Fruit fly (Drosophila melanogaster): ENCODE measurements around the gene Ufl1.

The Ufl1 gene

DNA sequence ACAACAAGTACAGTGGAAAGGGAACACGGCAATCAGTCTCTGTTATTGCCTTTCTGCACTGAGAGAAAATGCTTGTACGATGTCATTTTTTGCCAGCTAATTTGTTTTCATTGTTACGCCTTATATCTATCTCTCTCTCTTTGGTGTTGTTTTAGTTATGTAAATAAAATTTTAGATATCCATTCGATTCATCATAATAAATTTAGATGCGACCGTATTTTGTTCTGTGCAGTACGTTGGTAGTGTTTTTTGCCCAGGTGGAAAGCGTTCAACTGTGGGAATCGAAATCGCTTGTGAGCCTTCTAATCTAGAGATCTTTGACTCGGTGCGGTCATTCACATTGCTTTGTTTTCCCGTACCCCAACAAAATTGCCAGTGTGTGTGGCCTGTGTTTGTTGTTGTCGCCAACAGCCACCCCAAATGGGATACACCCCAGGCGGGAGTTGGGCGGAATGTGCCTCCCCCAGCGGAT lies 1.5 kb upstream of the Ufl1 start (continued):
- TF ChIP-seq Hr38 (GFP tag; optimal IDR thresholded peaks at IDR 0.05), result no peak
- TF ChIP-seq Eip75B (GFP tag; optimal IDR thresholded peaks at IDR 0.05), result peak; percentile 95
- peak; percentile 90 for TF ChIP-seq CG11762 (GFP tag; optimal IDR thresholded peaks at IDR 0.05; ENCODE audit: insufficient read depth)
- peak; percentile 91 for TF ChIP-seq Ets96B (tag; optimal IDR thresholded peaks at IDR 0.05)
- peak; percentile 73 for TF ChIP-seq CG9139 (GFP tag; optimal IDR thresholded peaks at IDR 0.05)
- TF ChIP-seq Ets21C (GFP tag; optimal IDR thresholded peaks at IDR 0.05), result peak; percentile 91
- TF ChIP-seq net (GFP tag; optimal IDR thresholded peaks at IDR 0.05), result peak; percentile 89
- TF ChIP-seq CG3919 (GFP tag; optimal IDR thresholded peaks at IDR 0.05), result peak; percentile 95
- TF ChIP-seq fd59A (GFP tag; optimal IDR thresholded peaks at IDR 0.05), result peak; percentile 87
- TF ChIP-seq svp (GFP tag), result peak; percentile 99
- TF ChIP-seq CG10669 (GFP tag; optimal IDR thresholded peaks at IDR 0.05), result peak; percentile 91
- TF ChIP-seq salr (GFP tag; optimal IDR thresholded peaks at IDR 0.05), result peak; percentile 83 to 86
- peak; percentile 82 for TF ChIP-seq CG1621 (tag; optimal IDR thresholded peaks at IDR 0.05)
- TF ChIP-seq CG6276 (GFP tag; optimal IDR thresholded peaks at IDR 0.05), result no peak
- TF ChIP-seq Hr4 (GFP tag; optimal IDR thresholded peaks at IDR 0.05), result peak; percentile 93
- peak; percentile 89 for TF ChIP-seq CG8319 (GFP tag; optimal IDR thresholded peaks at IDR 0.05)
- TF ChIP-seq Smox (GFP tag; optimal IDR thresholded peaks at IDR 0.05), result peak; percentile 96
- TF ChIP-seq CG6163 (GFP tag; IDR thresholded peaks at IDR 0.05), result no peak
- TF ChIP-seq fd85E (GFP tag; optimal IDR thresholded peaks at IDR 0.05), result peak; percentile 84
- TF ChIP-seq CG16779 (tag; optimal IDR thresholded peaks at IDR 0.05), result peak; percentile 80
- peak; percentile 99 for TF ChIP-seq Eip78C (GFP tag)
- peak; percentile 85 for TF ChIP-seq CG4318 (GFP tag; optimal IDR thresholded peaks at IDR 0.05)
- TF ChIP-seq vri (GFP tag; optimal IDR thresholded peaks at IDR 0.05), result peak; percentile 95
- TF ChIP-seq Sox102F (GFP tag; optimal IDR thresholded peaks at IDR 0.05), result peak; percentile 97
- TF ChIP-seq acj6 (GFP tag; optimal IDR thresholded peaks at IDR 0.05), result peak; percentile 95
- TF ChIP-seq esn (GFP tag; optimal IDR thresholded peaks at IDR 0.05), result peak; percentile 97
- TF ChIP-seq dac (GFP tag; optimal IDR thresholded peaks at IDR 0.05), result peak; percentile 74

DNA sequence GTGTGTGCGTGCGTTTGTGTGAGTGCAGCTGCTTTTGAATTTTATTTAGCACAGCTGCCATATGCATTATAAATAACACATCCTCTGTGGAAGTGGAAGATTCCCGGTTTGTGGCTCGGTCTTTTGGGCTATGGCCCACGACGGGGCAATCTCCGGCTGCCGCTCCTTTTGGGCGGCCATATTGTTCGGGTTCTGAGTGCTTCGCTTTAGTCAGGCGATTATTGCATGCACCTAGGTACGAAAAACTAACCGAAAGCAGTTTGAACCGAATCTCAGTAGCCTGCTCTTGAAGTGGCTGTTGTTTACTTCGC lies 818 bp upstream of the Ufl1 start:
- TF ChIP-seq Met (GFP tag; optimal IDR thresholded peaks at IDR 0.05) (no peak), Eip78C (GFP tag) (peak; percentile 17), dsx (GFP tag; optimal IDR thresholded peaks at IDR 0.05; ENCODE audit: poor library complexity, severe bottlenecking) (peak; percentile 4), Eip93F (GFP tag; optimal IDR thresholded peaks at IDR 0.05) (no peak), Hr39 (GFP tag; optimal IDR thresholded peaks at IDR 0.05) (no peak), CG7368 (GFP tag; optimal IDR thresholded peaks at IDR 0.05) (no peak)

DNA sequence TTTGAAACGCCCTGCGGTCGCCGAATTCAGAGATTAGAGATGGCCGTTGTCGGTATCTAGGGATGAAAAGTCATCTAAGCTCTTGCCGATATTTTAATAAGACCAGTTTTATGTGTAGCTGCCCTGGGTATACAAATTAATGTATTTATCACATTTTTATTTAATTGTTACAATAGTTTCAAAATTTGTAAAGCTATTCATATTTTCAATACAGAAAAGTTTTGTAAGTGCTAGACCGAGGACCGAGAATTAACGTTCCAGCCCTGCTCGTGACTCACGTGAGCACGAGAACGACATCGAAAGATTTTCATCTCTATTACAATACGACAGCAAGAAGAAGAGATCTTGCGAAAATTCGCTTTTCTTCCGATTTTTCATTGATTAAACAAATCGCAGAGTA lies 7.2 kb downstream of the Ufl1 start, which contains the start of the genes CG1105 and CG1965:
Gene CG1105, minus strand, starts transcription at position 45 of the 400 bp plus-strand sequence.
Gene CG1965, plus strand, starts transcription at position 310 of the 400 bp plus-strand sequence.
- TF ChIP-seq CG8632 (GFP tag; optimal IDR thresholded peaks at IDR 0.05), result no peak
- TF ChIP-seq CG8319 (GFP tag; optimal IDR thresholded peaks at IDR 0.05), result peak; percentile 69
- peak in 1 of 2 experiments; percentile 65 for TF ChIP-seq salr (GFP tag; optimal IDR thresholded peaks at IDR 0.05)
- peak; percentile 77 for TF ChIP-seq vri (GFP tag; optimal IDR thresholded peaks at IDR 0.05)
- no peak for TF ChIP-seq CG6854 (GFP tag; optimal IDR thresholded peaks at IDR 0.05)
- TF ChIP-seq Eip93F (GFP tag; optimal IDR thresholded peaks at IDR 0.05), result peak; percentile 75
- TF ChIP-seq fd59A (GFP tag; optimal IDR thresholded peaks at IDR 0.05), result peak; percentile 50
- peak; percentile 65; the same call in 2 of the 3 replicates for TF ChIP-seq CG8119 (GFP tag; IDR thresholded peaks at IDR 0.05)
- TF ChIP-seq Blimp-1 (GFP tag; optimal IDR thresholded peaks at IDR 0.05), result no peak
- no peak for TF ChIP-seq ss (GFP tag; optimal IDR thresholded peaks at IDR 0.05)
- TF ChIP-seq CG3032 (tag; optimal IDR thresholded peaks at IDR 0.05), result peak; percentile 88
- peak; percentile 70 for TF ChIP-seq CG10669 (GFP tag; optimal IDR thresholded peaks at IDR 0.05)
- peak; percentile 68 for TF ChIP-seq CG1621 (tag; optimal IDR thresholded peaks at IDR 0.05)
- TF ChIP-seq Ets96B (tag; optimal IDR thresholded peaks at IDR 0.05), result peak; percentile 81
- peak; percentile 73 for TF ChIP-seq Lpt (GFP tag; optimal IDR thresholded peaks at IDR 0.05)
- peak; percentile 86 for TF ChIP-seq Eip75B (GFP tag; optimal IDR thresholded peaks at IDR 0.05)
- peak; percentile 76 for TF ChIP-seq CG34406 (GFP tag; optimal IDR thresholded peaks at IDR 0.05)
- TF ChIP-seq Ets21C (GFP tag; optimal IDR thresholded peaks at IDR 0.05), result peak; percentile 92
- TF ChIP-seq CG15336 (GFP tag; IDR thresholded peaks at IDR 0.05), result peak; percentile 72
- peak; percentile 82 for TF ChIP-seq topi (GFP tag; optimal IDR thresholded peaks at IDR 0.05)
- TF ChIP-seq CG11762 (GFP tag; optimal IDR thresholded peaks at IDR 0.05; ENCODE audit: insufficient read depth), result peak; percentile 61
- peak; percentile 91 for TF ChIP-seq Sox14 (GFP tag; optimal IDR thresholded peaks at IDR 0.05)
- TF ChIP-seq CG16779 (tag; optimal IDR thresholded peaks at IDR 0.05), result no peak
- peak; percentile 61 for TF ChIP-seq dac (GFP tag; optimal IDR thresholded peaks at IDR 0.05)
- no peak for TF ChIP-seq CG9139 (GFP tag; optimal IDR thresholded peaks at IDR 0.05)
- TF ChIP-seq Smox (GFP tag; optimal IDR thresholded peaks at IDR 0.05), result peak; percentile 89
- TF ChIP-seq acj6 (GFP tag; optimal IDR thresholded peaks at IDR 0.05), result peak; percentile 89
- TF ChIP-seq CG11902 (GFP tag; optimal IDR thresholded peaks at IDR 0.05), result peak; percentile 89
- peak; percentile 94 for TF ChIP-seq Hr39 (GFP tag; optimal IDR thresholded peaks at IDR 0.05)
- TF ChIP-seq Sox15 (GFP tag; optimal IDR thresholded peaks at IDR 0.05), result peak; percentile 90
- TF ChIP-seq Hr38 (GFP tag; optimal IDR thresholded peaks at IDR 0.05), result no peak
- TF ChIP-seq spab (GFP tag; optimal IDR thresholded peaks at IDR 0.05), result no peak

Data from whole organism, prepupa.